Fruit fly (Drosophila melanogaster): ENCODE results near the gene lmgA.

DNA sequence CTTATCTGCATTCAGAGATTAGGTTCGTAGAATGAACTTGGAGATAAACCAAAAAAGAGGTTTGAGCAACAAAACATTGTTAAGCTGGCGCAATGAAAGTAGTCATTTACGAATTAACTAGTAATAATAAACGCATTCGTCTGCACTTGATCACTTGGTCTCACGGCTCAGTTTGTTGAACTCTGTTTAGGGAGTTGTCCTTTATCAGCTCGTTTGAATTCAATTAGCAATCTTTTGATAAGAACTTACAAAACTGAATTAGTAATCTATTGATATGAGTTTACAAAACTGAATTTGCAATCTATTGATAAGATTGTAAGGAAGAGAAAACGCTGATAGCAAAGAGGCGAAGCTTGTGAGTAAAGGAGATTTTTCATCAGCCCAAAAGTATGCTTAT lies 5.7 kb upstream of the lmgA start:
- TF ChIP-seq Sin3A (optimal IDR thresholded peaks at IDR 0.05) (no peak), psq (optimal IDR thresholded peaks at IDR 0.05) (no peak)
